Fruit fly (Drosophila melanogaster) whole organism: ENCODE results near the gene VhaAC39-1.

Source experiments
- CG8478 ChIP-seq: fragments of >200 bp; optimal IDR thresholded peaks from 2 replicates; lab custom pipeline; 2018; ENCODE audit warnings: inconsistent platforms
- Dll ChIP-seq: fragments of >200 bp; optimal IDR thresholded peaks from 2 replicates; lab custom pipeline; 2017
- pan ChIP-seq: fragments of >200 bp; optimal IDR thresholded peaks from 2 replicates; lab custom pipeline; 2017
- psq ChIP-seq: fragments of >200 bp; optimal IDR thresholded peaks from 2 replicates; lab custom pipeline; 2017
- usp ChIP-seq: fragments of >200 bp; optimal IDR thresholded peaks from 2 replicates; lab custom pipeline; 2017; ENCODE audit warnings: missing biosample characterization, missing genetic modification characterization, mixed read lengths

DNA sequence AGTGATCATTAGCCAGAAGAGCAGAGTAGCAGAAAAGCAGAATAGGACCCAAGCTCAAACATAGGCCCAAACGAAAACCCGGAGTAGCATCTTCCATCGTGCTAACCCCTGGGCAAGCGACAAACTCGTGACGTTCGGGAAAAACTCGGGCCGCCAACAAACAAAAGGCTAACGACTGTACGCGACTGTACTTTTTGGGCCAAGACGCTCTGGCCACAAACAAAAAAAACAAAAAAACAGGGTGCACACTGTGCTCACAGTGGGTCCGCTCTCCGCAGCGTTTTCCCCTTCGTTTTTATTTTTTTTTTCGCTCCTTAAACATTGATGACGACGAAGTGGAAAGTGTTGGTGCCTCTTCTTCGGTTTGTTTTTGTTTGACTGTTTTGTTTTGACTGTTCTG is 37.6 kb upstream of the VhaAC39-1 start:
- TF ChIP-seq Dll (lab: Kevin White, UChicago) (no peak), CG8478 (lab: Kevin White, UChicago) (no peak), usp (GFP tag; lab: Kevin White, UChicago) (no peak), psq (lab: Kevin White, UChicago) (no peak), pan (lab: Kevin White, UChicago) (no peak)
